Worm (Caenorhabditis elegans) whole organism, L3 larva: ENCODE data around the gene F45G2.7.

Experiments
- R02D3.7 ChIP-seq: fragments of 150-350 bp; optimal IDR thresholded peaks from 2 replicates; lab custom pipeline; 2014; ENCODE audit warnings: missing biosample characterization, missing genetic modification characterization
- ZK546.5 ChIP-seq: sonication (generic microtip); optimal IDR thresholded peaks from 2 replicates; lab custom pipeline; 2017; ENCODE audit warnings: missing biosample characterization, missing genetic modification characterization
- aly-2 ChIP-seq: fragments of 150-350 bp; optimal IDR thresholded peaks from 2 replicates; lab custom pipeline; 2014; ENCODE audit warnings: missing biosample characterization, missing genetic modification characterization
- ama-1 ChIP-seq: fragments of 150-350 bp; optimal IDR thresholded peaks from 2 replicates; lab custom pipeline; 2018
- ceh-16 ChIP-seq: sonication (generic microtip); optimal IDR thresholded peaks from 2 replicates; lab custom pipeline; 2017; ENCODE audit warnings: missing biosample characterization, missing genetic modification characterization
- ceh-28 ChIP-seq: fragments of 150-350 bp; optimal IDR thresholded peaks from 2 replicates; lab custom pipeline; 2014; ENCODE audit warnings: missing biosample characterization, missing genetic modification reagents, missing genetic modification characterization
- ceh-82 ChIP-seq: fragments of 150-350 bp; optimal IDR thresholded peaks from 2 replicates; lab custom pipeline; 2014; ENCODE audit warnings: missing biosample characterization, missing genetic modification characterization
- ceh-9 ChIP-seq: sonication (generic microtip); optimal IDR thresholded peaks from 2 replicates; lab custom pipeline; 2018; ENCODE audit warnings: missing biosample characterization, missing genetic modification characterization
- egl-27 ChIP-seq: sonication (generic microtip); optimal IDR thresholded peaks from 4 replicates; lab custom pipeline; 2017; ENCODE audit warnings: missing biosample characterization, missing genetic modification reagents, missing genetic modification characterization
- egl-5 ChIP-seq: fragments of 150-350 bp; optimal IDR thresholded peaks from 2 replicates; lab custom pipeline; 2017; ENCODE audit warnings: missing biosample characterization, missing genetic modification reagents, missing genetic modification characterization, inconsistent platforms
- elt-1 ChIP-seq: fragments of 150-350 bp; optimal IDR thresholded peaks from 2 replicates; lab custom pipeline; 2014; ENCODE audit warnings: missing biosample characterization, missing genetic modification characterization
- elt-2 ChIP-seq: sonication (generic microtip); optimal IDR thresholded peaks from 2 replicates; lab custom pipeline; 2016; ENCODE audit warnings: missing genetic modification reagents, mild to moderate bottlenecking, missing genetic modification characterization, missing compliant biosample characterization
- eor-1 ChIP-seq, 2 experiments: fragments of 150-350 bp; optimal IDR thresholded peaks; 2 replicates each; lab custom pipeline; 2014 to 2018; ENCODE audit warnings: missing biosample characterization in 2 of 2, missing genetic modification characterization in 2 of 2
- fkh-10 ChIP-seq: sonication (generic microtip); optimal IDR thresholded peaks from 2 replicates; lab custom pipeline; 2017; ENCODE audit warnings: missing biosample characterization, missing genetic modification reagents, missing genetic modification characterization
- fkh-2 ChIP-seq: fragments of 150-350 bp; optimal IDR thresholded peaks from 2 replicates; lab custom pipeline; 2014; ENCODE audit warnings: missing biosample characterization, missing genetic modification reagents, missing genetic modification characterization
- fos-1 ChIP-seq: fragments of 150-350 bp; optimal IDR thresholded peaks from 2 replicates; lab custom pipeline; 2014; ENCODE audit warnings: missing biosample characterization, missing genetic modification characterization
- hmg-11 ChIP-seq: sonication (generic microtip); optimal IDR thresholded peaks from 2 replicates; lab custom pipeline; 2016; ENCODE audit warnings: missing genetic modification characterization, missing compliant biosample characterization
- jun-1 ChIP-seq: fragments of 150-350 bp; optimal IDR thresholded peaks from 2 replicates; lab custom pipeline; 2014; ENCODE audit warnings: missing biosample characterization, missing genetic modification reagents, missing genetic modification characterization
- lin-15B ChIP-seq: fragments of 150-350 bp; optimal IDR thresholded peaks from 2 replicates; lab custom pipeline; 2014; ENCODE audit warnings: missing biosample characterization, missing genetic modification characterization
- lin-39 ChIP-seq: fragments of 150-350 bp; optimal IDR thresholded peaks from 2 replicates; lab custom pipeline; 2018; ENCODE audit warnings: missing biosample characterization, missing genetic modification reagents, missing genetic modification characterization
- lsy-12 ChIP-seq: sonication (generic microtip); optimal IDR thresholded peaks from 2 replicates; lab custom pipeline; 2016; ENCODE audit warnings: mild to moderate bottlenecking, missing genetic modification characterization, missing compliant biosample characterization
- mdl-1 ChIP-seq: fragments of 150-350 bp; optimal IDR thresholded peaks from 2 replicates; lab custom pipeline; 2014; ENCODE audit warnings: missing biosample characterization, missing genetic modification characterization
- nfya-1 ChIP-seq: sonication (generic microtip); optimal IDR thresholded peaks from 2 replicates; lab custom pipeline; 2017; ENCODE audit warnings: missing genetic modification characterization, mild to moderate bottlenecking, missing compliant biosample characterization, antibody characterized with exemption, moderate library complexity; ENCODE audit not compliant: insufficient read depth
- nhr-11 ChIP-seq: fragments of 150-350 bp; optimal IDR thresholded peaks from 2 replicates; lab custom pipeline; 2014; ENCODE audit warnings: missing biosample characterization, missing genetic modification characterization
- nhr-12 ChIP-seq: fragments of 150-350 bp; optimal IDR thresholded peaks from 2 replicates; lab custom pipeline; 2014; ENCODE audit warnings: missing biosample characterization, missing genetic modification characterization
- nhr-23 ChIP-seq: fragments of 150-350 bp; optimal IDR thresholded peaks from 2 replicates; lab custom pipeline; 2014; ENCODE audit warnings: missing biosample characterization, missing genetic modification reagents, missing genetic modification characterization
- nhr-237 ChIP-seq: fragments of 150-350 bp; optimal IDR thresholded peaks from 2 replicates; lab custom pipeline; 2014; ENCODE audit warnings: missing biosample characterization, missing genetic modification characterization
- nhr-28 ChIP-seq: fragments of 150-350 bp; optimal IDR thresholded peaks from 2 replicates; lab custom pipeline; 2014; ENCODE audit warnings: missing biosample characterization, missing genetic modification characterization
- nhr-43 ChIP-seq: sonication (generic microtip); optimal IDR thresholded peaks from 2 replicates; lab custom pipeline; 2016; ENCODE audit warnings: mild to moderate bottlenecking, missing genetic modification characterization, missing compliant biosample characterization; ENCODE audit not compliant: poor library complexity, severe bottlenecking
- nhr-67 ChIP-seq: fragments of 150-350 bp; optimal IDR thresholded peaks from 2 replicates; lab custom pipeline; 2014; ENCODE audit warnings: missing biosample characterization, missing genetic modification characterization
- nhr-76 ChIP-seq: fragments of 150-350 bp; sonication (generic microtip); optimal IDR thresholded peaks from 5 replicates; lab custom pipeline; 2014; ENCODE audit warnings: missing biosample characterization, missing genetic modification characterization
- nhr-77 ChIP-seq: fragments of 150-350 bp; optimal IDR thresholded peaks from 2 replicates; lab custom pipeline; 2014; ENCODE audit warnings: missing biosample characterization, missing genetic modification characterization
- pha-4 ChIP-seq: fragments of 150-350 bp; optimal IDR thresholded peaks from 2 replicates; lab custom pipeline; 2014; ENCODE audit warnings: missing biosample characterization, missing genetic modification reagents, missing genetic modification characterization
- sea-2 ChIP-seq: fragments of 150-350 bp; sonication (generic microtip); optimal IDR thresholded peaks from 4 replicates; lab custom pipeline; 2014; ENCODE audit warnings: missing biosample characterization, missing genetic modification reagents, missing genetic modification characterization
- skn-1 ChIP-seq: fragments of 150-350 bp; optimal IDR thresholded peaks from 2 replicates; lab custom pipeline; 2014; ENCODE audit warnings: missing biosample characterization, missing genetic modification characterization
- snpc-4 ChIP-seq: fragments of 150-350 bp; optimal IDR thresholded peaks from 2 replicates; lab custom pipeline; 2014; ENCODE audit warnings: missing biosample characterization, missing genetic modification characterization
- tbx-2 ChIP-seq: sonication (generic microtip); optimal IDR thresholded peaks from 2 replicates; lab custom pipeline; 2016; ENCODE audit warnings: mild to moderate bottlenecking, missing genetic modification characterization, missing compliant biosample characterization
- unc-39 ChIP-seq: sonication (generic microtip); optimal IDR thresholded peaks from 4 replicates; lab custom pipeline; 2017; ENCODE audit warnings: missing biosample characterization, missing genetic modification characterization
- zag-1 ChIP-seq: fragments of 150-350 bp; optimal IDR thresholded peaks from 2 replicates; lab custom pipeline; 2014; ENCODE audit warnings: missing biosample characterization, missing genetic modification characterization
- ztf-11 ChIP-seq: fragments of 150-350 bp; optimal IDR thresholded peaks from 2 replicates; lab custom pipeline; 2014; ENCODE audit warnings: missing biosample characterization, missing genetic modification characterization
- ztf-4 ChIP-seq: fragments of 150-350 bp; optimal IDR thresholded peaks from 2 replicates; lab custom pipeline; 2014; ENCODE audit warnings: missing biosample characterization, missing genetic modification characterization

Gene F45G2.7

ce11 chrIII:13462138-13462634 is 27.9 kb upstream of the F45G2.7 start, which contains the start of the genes abcf-2 and T27E9.2:
Gene abcf-2, minus strand, starts transcription at chrIII:13462238.
Gene T27E9.2, minus strand, starts transcription at chrIII:13462584.
- no peak for TF ChIP-seq nfya-1
- no peak for TF ChIP-seq ceh-9 (tag; lab: Kevin White, UChicago)
- no peak for TF ChIP-seq ceh-16
- TF ChIP-seq nhr-43 (tag; lab: Kevin White, UChicago): no peak
- TF ChIP-seq nhr-237 (tag; lab: Kevin White, UChicago): no peak
- TF ChIP-seq ztf-4: no peak

- no peak for TF ChIP-seq elt-1 (tag; lab: Kevin White, UChicago)
- TF ChIP-seq tbx-2 (tag; lab: Kevin White, UChicago): no peak
- TF ChIP-seq ceh-82 (tag; lab: Kevin White, UChicago): no peak
- TF ChIP-seq ceh-16: no peak
- no peak for TF ChIP-seq nhr-67 (tag; lab: Kevin White, UChicago)
- TF ChIP-seq zag-1 (tag; lab: Kevin White, UChicago): no peak
- TF ChIP-seq nhr-12 (tag; lab: Kevin White, UChicago): no peak
- no peak for TF ChIP-seq jun-1 (tag; lab: Kevin White, UChicago)
- TF ChIP-seq ceh-28 (tag; lab: Kevin White, UChicago): no peak
- no peak for TF ChIP-seq lin-15B (tag; lab: Kevin White, UChicago)
- TF ChIP-seq pha-4 (tag; lab: Kevin White, UChicago): no peak
- no peak for TF ChIP-seq nhr-76 (tag; lab: Kevin White, UChicago)
- TF ChIP-seq ZK546.5 (tag; lab: Kevin White, UChicago): no peak
- no peak for TF ChIP-seq sea-2
- no peak for TF ChIP-seq skn-1
- no peak for TF ChIP-seq elt-2
- TF ChIP-seq ama-1: no peak
- no peak for TF ChIP-seq mdl-1 (tag; lab: Kevin White, UChicago)
- TF ChIP-seq fkh-2 (tag; lab: Kevin White, UChicago): no peak
These were observed 27.2 kb upstream of the F45G2.7 start for ce11 chrIII:13461535-13461934.

DNA sequence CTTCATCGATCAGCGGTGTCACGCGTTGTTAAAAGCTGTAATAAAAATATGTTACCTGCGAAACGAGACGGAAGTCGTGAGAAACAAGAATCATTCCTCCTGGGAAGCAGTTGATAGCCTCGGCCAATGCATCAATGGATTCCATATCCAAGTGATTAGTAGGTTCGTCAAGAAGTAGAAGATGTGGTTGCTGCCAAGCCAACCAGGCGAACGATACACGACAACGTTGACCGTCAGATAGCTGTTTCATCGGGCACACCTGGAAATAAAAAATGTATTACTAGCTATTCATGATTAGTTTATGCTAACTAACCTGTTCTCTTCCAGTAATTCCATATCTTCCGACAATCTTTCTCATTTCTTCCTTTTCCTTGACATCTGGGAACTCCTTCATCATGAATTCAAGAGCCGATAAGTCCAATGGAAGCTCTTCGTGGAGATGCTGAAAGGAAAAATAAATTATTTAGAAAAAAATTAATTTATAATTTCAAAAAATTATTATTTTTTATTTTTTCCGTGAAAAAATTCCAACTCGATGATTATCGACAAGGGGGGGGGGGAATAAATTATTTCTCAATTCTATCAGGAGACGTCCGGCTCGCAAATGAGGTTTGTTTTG is 24.8 kb upstream of the F45G2.7 start, which contains the start of gene tag-164:
Gene tag-164 (plus strand): TSS at position 569 of the 619 bp plus-strand sequence.
- no peak for TF ChIP-seq ama-1
- no peak for TF ChIP-seq nhr-11 (tag; lab: Kevin White, UChicago)
- TF ChIP-seq snpc-4 (tag; lab: Kevin White, UChicago): no peak

DNA sequence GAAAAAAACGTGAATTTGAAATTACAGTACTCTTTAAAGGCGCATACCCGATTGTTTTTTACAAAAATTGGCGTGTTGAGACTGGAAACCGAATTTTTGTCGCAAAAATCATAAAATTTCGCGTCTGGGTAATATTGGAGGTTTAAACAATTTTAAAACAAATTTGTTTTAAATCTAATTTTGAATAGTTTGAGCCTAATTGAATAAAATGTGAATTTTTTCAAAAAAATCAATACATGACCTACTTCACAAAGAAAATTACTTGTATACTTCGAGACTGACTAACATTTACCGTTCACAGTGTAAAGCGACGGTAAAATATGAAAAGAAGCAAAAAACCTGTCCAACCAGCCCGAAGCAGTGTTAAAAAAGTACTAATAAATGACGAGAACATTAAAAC is 23.0 kb upstream of the F45G2.7 start:
- no peak for TF ChIP-seq pha-4 (tag; lab: Kevin White, UChicago)
- TF ChIP-seq ceh-28 (tag; lab: Kevin White, UChicago): peak; percentile 58
- TF ChIP-seq nhr-23 (tag; lab: Kevin White, UChicago): peak; percentile 5
- peak; percentile 7 for TF ChIP-seq ama-1
- no peak for TF ChIP-seq lsy-12
- TF ChIP-seq fkh-2 (tag; lab: Kevin White, UChicago): no peak

DNA sequence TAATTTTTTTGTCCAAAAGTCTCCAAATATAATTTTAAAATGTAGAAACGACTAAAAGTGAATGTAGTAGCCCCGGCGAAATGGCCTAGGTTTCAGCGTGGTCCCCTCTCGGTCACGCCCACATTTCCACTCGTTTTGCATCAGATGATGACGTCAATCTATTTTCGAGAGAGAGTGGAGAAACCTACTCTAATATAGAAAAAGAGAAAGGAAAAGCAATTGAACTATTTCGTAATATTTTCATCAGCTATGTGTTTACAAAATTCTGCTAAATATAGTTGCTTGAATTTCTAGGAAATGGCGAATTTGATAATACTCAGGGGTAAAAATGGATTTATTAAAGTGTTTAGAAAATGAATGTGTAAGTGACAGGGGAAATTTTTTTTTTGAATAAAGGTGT is 21.5 kb upstream of the F45G2.7 start:
- TF ChIP-seq egl-5 (tag; lab: Kevin White, UChicago) (no peak), sea-2 (no peak), hmg-11 (tag; lab: Kevin White, UChicago) (peak; percentile 3), nhr-237 (tag; lab: Kevin White, UChicago) (no peak), R02D3.7 (tag; lab: Kevin White, UChicago) (no peak), nhr-77 (tag; lab: Kevin White, UChicago) (no peak), ZK546.5 (tag; lab: Kevin White, UChicago) (no peak), nfya-1 (peak; percentile 51), fkh-10 (GFP tag; lab: Kevin White, UChicago) (peak; percentile 34), ztf-4 (no peak), ceh-28 (tag; lab: Kevin White, UChicago) (no peak), nhr-28 (tag; lab: Kevin White, UChicago) (no peak), lsy-12 (no peak), ceh-16 (no peak), eor-1 (tag; optimal IDR thresholded peaks at IDR 0.05; lab: Kevin White, UChicago) (no peak), skn-1 (no peak), fkh-2 (tag; lab: Kevin White, UChicago) (no peak), nhr-43 (tag; lab: Kevin White, UChicago) (no peak), aly-2 (tag; lab: Kevin White, UChicago) (no peak), ztf-11 (tag; lab: Kevin White, UChicago) (no peak), egl-27 (tag; lab: Kevin White, UChicago) (no peak), jun-1 (tag; lab: Kevin White, UChicago) (no peak), lin-15B (tag; lab: Kevin White, UChicago) (peak; percentile 47), unc-39 (no peak), pha-4 (tag; lab: Kevin White, UChicago) (peak; percentile 47), lin-39 (tag; lab: Kevin White, UChicago) (peak; percentile 0), fos-1 (tag; lab: Kevin White, UChicago) (no peak), ceh-82 (tag; lab: Kevin White, UChicago) (no peak)
